Fruit fly (Drosophila melanogaster) whole organism, adult: ENCODE results near the gene CG17344.

Experiments
- CG11617 ChIP-seq: fragments of 200-800 bp; sonication (Bioruptor generic); optimal IDR thresholded peaks from 2 replicates; lab custom pipeline; 2017; ENCODE audit warnings: mild to moderate bottlenecking, missing biosample characterization, missing genetic modification reagents, missing genetic modification characterization
- CG12768 ChIP-seq: fragments of 200-800 bp; sonication (Bioruptor generic); optimal IDR thresholded peaks from 2 replicates; lab custom pipeline; 2017; ENCODE audit warnings: missing biosample characterization, missing genetic modification characterization, mild to moderate bottlenecking, moderate library complexity, missing genetic modification reagents
- CG1620 ChIP-seq: fragments of 200-800 bp; sonication (Bioruptor generic); optimal IDR thresholded peaks from 2 replicates; lab custom pipeline; 2016; ENCODE audit warnings: missing biosample characterization, missing genetic modification characterization
- CG33017 ChIP-seq: fragments of 200-800 bp; sonication (Bioruptor generic); optimal IDR thresholded peaks from 2 replicates; lab custom pipeline; 2018; ENCODE audit warnings: missing biosample characterization, mild to moderate bottlenecking, missing genetic modification characterization, moderate library complexity
- CG5204 ChIP-seq: fragments of 200-800 bp; sonication (Bioruptor generic); optimal IDR thresholded peaks from 2 replicates; lab custom pipeline; 2016; ENCODE audit warnings: missing biosample characterization, missing genetic modification characterization
- CG7045 ChIP-seq: fragments of 200-800 bp; sonication (Bioruptor generic); optimal IDR thresholded peaks from 2 replicates; lab custom pipeline; 2017; ENCODE audit warnings: missing biosample characterization, mild to moderate bottlenecking, missing genetic modification characterization
- Clk ChIP-seq: fragments of 200-800 bp; sonication (Bioruptor generic); optimal IDR thresholded peaks from 2 replicates; lab custom pipeline; 2017; ENCODE audit warnings: missing biosample characterization, missing genetic modification characterization
- Crg-1 ChIP-seq: fragments of 200-800 bp; sonication (Bioruptor generic); optimal IDR thresholded peaks from 2 replicates; lab custom pipeline; 2016; ENCODE audit warnings: missing biosample characterization, missing genetic modification characterization
- Hr96 ChIP-seq: fragments of 200-800 bp; sonication (Bioruptor generic); optimal IDR thresholded peaks from 2 replicates; lab custom pipeline; 2016; ENCODE audit warnings: missing biosample characterization, missing genetic modification characterization
- Mnt ChIP-seq: fragments of 200-800 bp; sonication (Bioruptor generic); optimal IDR thresholded peaks from 2 replicates; lab custom pipeline; 2016; ENCODE audit warnings: missing biosample characterization, mild to moderate bottlenecking, missing genetic modification characterization
- kay ChIP-seq: fragments of 200-800 bp; sonication (Bioruptor generic); peaks from one replicate; lab custom pipeline; 2016; ENCODE audit warnings: missing biosample characterization, missing genetic modification characterization, borderline replicate concordance
- ovo ChIP-seq: fragments of 200-800 bp; sonication (Bioruptor generic); optimal IDR thresholded peaks from 2 replicates; lab custom pipeline; 2016; ENCODE audit warnings: missing biosample characterization, missing genetic modification characterization
- pad ChIP-seq: fragments of 200-800 bp; sonication (Bioruptor generic); optimal IDR thresholded peaks from 3 replicates; lab custom pipeline; 2017; ENCODE audit warnings: missing biosample characterization, missing genetic modification characterization, mild to moderate bottlenecking, moderate library complexity, missing genetic modification reagents
- tj ChIP-seq: fragments of 200-800 bp; sonication (Bioruptor generic); optimal IDR thresholded peaks from 3 replicates; lab custom pipeline; 2017; ENCODE audit warnings: missing biosample characterization, mild to moderate bottlenecking, missing genetic modification characterization, moderate library complexity

DNA sequence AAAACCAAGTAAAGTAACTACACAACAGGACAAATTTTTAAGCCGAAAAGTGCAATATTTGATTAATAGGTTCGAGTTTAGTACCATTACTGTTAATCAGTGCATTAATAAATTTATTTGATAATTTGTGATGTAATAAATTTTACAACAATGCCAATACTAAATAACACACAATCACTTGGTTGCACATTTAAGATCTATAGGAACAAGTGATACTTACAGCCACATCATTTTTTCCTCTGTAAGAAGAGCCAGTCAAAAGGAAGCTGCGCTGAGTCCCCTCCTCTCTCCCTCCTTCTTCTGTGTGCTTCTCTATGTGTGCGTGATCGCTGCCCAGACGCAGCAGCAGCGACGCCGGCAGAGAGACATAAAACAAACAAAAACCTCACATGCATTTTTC, 34.9 kb downstream of the CG17344 start:
- TF ChIP-seq Hr96 (no peak), CG12768 (GFP tag; lab: Kevin White, UChicago) (no peak), ovo (GFP tag; lab: Kevin White, UChicago) (no peak), Crg-1 (no peak), Clk (no peak), tj (GFP tag; lab: Kevin White, UChicago) (no peak), pad (GFP tag; lab: Kevin White, UChicago) (no peak), kay (no peak), CG11617 (no peak), Mnt (no peak), CG33017 (no peak), CG7045 (GFP tag; lab: Kevin White, UChicago) (no peak), CG1620 (GFP tag; lab: Kevin White, UChicago) (no peak), CG5204 (GFP tag; lab: Kevin White, UChicago) (no peak)
